Fruit fly (Drosophila melanogaster) whole organism, embryonic: ENCODE results near the gene CG3337.

ENCODE experiments used
- B-H2 ChIP-seq: fragments of 200-800 bp; sonication (Bioruptor generic); optimal IDR thresholded peaks from 2 replicates; lab custom pipeline; 2018; ENCODE audit warnings: missing biosample characterization, mild to moderate bottlenecking, missing genetic modification characterization
- CG1024 ChIP-seq: fragments of 200-800 bp; sonication (Bioruptor generic); IDR thresholded peaks from 2 replicates; pipeline ENCODE4 v1.3.6; 2022; ENCODE audit warnings: missing biosample characterization, missing genetic modification characterization
- CG12071 ChIP-seq: fragments of 200-800 bp; sonication (Bioruptor generic); optimal IDR thresholded peaks from 3 replicates; lab custom pipeline; 2018; ENCODE audit warnings: missing biosample characterization, mild to moderate bottlenecking, missing genetic modification characterization
- CG14667 ChIP-seq: fragments of 200-800 bp; sonication (Bioruptor generic); IDR thresholded peaks from 2 replicates; pipeline ENCODE4 v1.3.6; 2022; ENCODE audit warnings: missing biosample characterization, missing genetic modification characterization
- CG14710 ChIP-seq: fragments of 200-800 bp; sonication (Bioruptor generic); optimal IDR thresholded peaks from 3 replicates; lab custom pipeline; 2019; ENCODE audit warnings: missing biosample characterization, mild to moderate bottlenecking, missing genetic modification characterization, moderate library complexity
- CG14860 ChIP-seq: fragments of 200-800 bp; sonication (Bioruptor generic); IDR thresholded peaks from 3 replicates; pipeline ENCODE4 v1.3.6; 2022; ENCODE audit warnings: missing biosample characterization, missing genetic modification characterization; ENCODE audit not compliant: partially characterized antibody
- CG17328 ChIP-seq: fragments of 200-800 bp; sonication (Bioruptor generic); IDR thresholded peaks from 2 replicates; pipeline ENCODE4 v1.3.6; 2022; ENCODE audit warnings: missing biosample characterization, missing genetic modification characterization
- CG17829 ChIP-seq: fragments of 200-800 bp; optimal IDR thresholded peaks from 2 replicates; lab custom pipeline; 2019; ENCODE audit warnings: missing biosample characterization, mild to moderate bottlenecking, missing genetic modification characterization, moderate library complexity
- CG17912 ChIP-seq: fragments of 200-800 bp; sonication (Bioruptor generic); optimal IDR thresholded peaks from 2 replicates; lab custom pipeline; 2018; ENCODE audit warnings: missing biosample characterization, mild to moderate bottlenecking, missing genetic modification characterization
- CG18476 ChIP-seq: fragments of 200-800 bp; sonication (Bioruptor generic); optimal IDR thresholded peaks from 2 replicates; lab custom pipeline; 2016; ENCODE audit warnings: missing biosample characterization, mild to moderate bottlenecking, missing genetic modification characterization
- CG30020 ChIP-seq: fragments of 200-800 bp; optimal IDR thresholded peaks from 2 replicates; lab custom pipeline; 2019; ENCODE audit warnings: missing biosample characterization, mild to moderate bottlenecking, missing genetic modification characterization, moderate library complexity
- CG30431 ChIP-seq: fragments of 200-800 bp; sonication (Bioruptor generic); optimal IDR thresholded peaks from 2 replicates; lab custom pipeline; 2017; ENCODE audit warnings: missing biosample characterization, missing genetic modification characterization
- CG3281 ChIP-seq: fragments of 200-800 bp; sonication (Bioruptor generic); optimal IDR thresholded peaks from 3 replicates; lab custom pipeline; 2017; ENCODE audit warnings: missing biosample characterization, mild to moderate bottlenecking, missing genetic modification characterization
- CG4730 ChIP-seq: fragments of 200-800 bp; sonication (Bioruptor generic); IDR thresholded peaks from 2 replicates; pipeline ENCODE4 v1.3.6; 2022; ENCODE audit warnings: missing biosample characterization, missing genetic modification characterization
- CG4854 ChIP-seq: fragments of 200-800 bp; sonication (Bioruptor generic); optimal IDR thresholded peaks from 2 replicates; lab custom pipeline; 2016; ENCODE audit warnings: missing biosample characterization, missing genetic modification characterization, inconsistent platforms
- CG7839 ChIP-seq: fragments of 200-800 bp; sonication (Bioruptor generic); optimal IDR thresholded peaks from 3 replicates; lab custom pipeline; 2018; ENCODE audit warnings: missing biosample characterization, mild to moderate bottlenecking, missing genetic modification characterization, moderate library complexity
- CG7963 ChIP-seq: fragments of 200-800 bp; sonication (Bioruptor generic); IDR thresholded peaks from 3 replicates; pipeline ENCODE4 v1.3.6; 2022; ENCODE audit warnings: missing biosample characterization, missing genetic modification characterization; ENCODE audit not compliant: partially characterized antibody
- CHES-1-like ChIP-seq: fragments of 200-800 bp; sonication (Bioruptor generic); optimal IDR thresholded peaks from 2 replicates; lab custom pipeline; 2016; ENCODE audit warnings: missing biosample characterization, missing genetic modification characterization
- Camta ChIP-seq: fragments of 200-800 bp; sonication (Bioruptor generic); optimal IDR thresholded peaks from 2 replicates; lab custom pipeline; 2016; ENCODE audit warnings: missing biosample characterization, missing genetic modification characterization
- Dad ChIP-seq: fragments of 200-800 bp; sonication (Bioruptor generic); optimal IDR thresholded peaks from 3 replicates; lab custom pipeline; 2016; ENCODE audit warnings: missing biosample characterization, missing genetic modification characterization
- Dll ChIP-seq: fragments of 200-800 bp; sonication (Bioruptor generic); IDR thresholded peaks from 4 replicates; pipeline ENCODE4 v1.3.6; 2022; ENCODE audit warnings: missing biosample characterization, missing genetic modification characterization; ENCODE audit not compliant: partially characterized antibody
- Eip74EF ChIP-seq, 2 experiments: fragments of 200-800 bp in 1 of 2; fragments of >200 bp in 1 of 2; sonication (Bioruptor generic) in 1 of 2; optimal IDR thresholded peaks; 2 replicates each; lab custom pipeline; 2017 to 2019; ENCODE audit warnings: missing biosample characterization in 2 of 2, missing genetic modification characterization in 2 of 2, mild to moderate bottlenecking in 1 of 2, moderate library complexity in 1 of 2
- H2.0 ChIP-seq: fragments of 200-800 bp; sonication (Bioruptor generic); IDR thresholded peaks from 2 replicates; pipeline ENCODE4 v1.3.6; 2022; ENCODE audit warnings: missing biosample characterization, missing genetic modification characterization
- HLH4C ChIP-seq: fragments of 200-800 bp; sonication (Bioruptor generic); IDR thresholded peaks from 3 replicates; pipeline ENCODE4 v1.3.6; 2022; ENCODE audit warnings: missing biosample characterization, missing genetic modification characterization; ENCODE audit not compliant: partially characterized antibody
- HLH54F ChIP-seq: fragments of 200-800 bp; sonication (Bioruptor generic); optimal IDR thresholded peaks from 3 replicates; lab custom pipeline; 2016; ENCODE audit warnings: missing biosample characterization, missing genetic modification characterization
- Lhr ChIP-seq: fragments of 200-800 bp; sonication (Bioruptor generic); optimal IDR thresholded peaks from 3 replicates; lab custom pipeline; 2017; ENCODE audit warnings: mild to moderate bottlenecking, missing biosample characterization, missing genetic modification reagents, missing genetic modification characterization
- MBD-R2 ChIP-seq: fragments of 200-800 bp; sonication (Bioruptor generic); IDR thresholded peaks from 2 replicates; pipeline ENCODE4 v1.3.6; 2022; ENCODE audit warnings: missing biosample characterization, missing genetic modification characterization
- Mrtf ChIP-seq: fragments of 200-800 bp; sonication (Bioruptor generic); IDR thresholded peaks from 3 replicates; pipeline ENCODE4 v1.3.6; 2022; ENCODE audit warnings: missing biosample characterization, missing genetic modification characterization
- Myb ChIP-seq: fragments of 200-800 bp; sonication (Bioruptor generic); optimal IDR thresholded peaks from 2 replicates; lab custom pipeline; 2016; ENCODE audit warnings: missing biosample characterization, missing genetic modification characterization
- Ravus ChIP-seq: fragments of 200-800 bp; sonication (Bioruptor generic); IDR thresholded peaks from 2 replicates; pipeline ENCODE4 v1.3.6; 2022; ENCODE audit warnings: missing biosample characterization, missing genetic modification characterization
- Scr ChIP-seq: fragments of 200-800 bp; sonication (Bioruptor generic); IDR thresholded peaks from 2 replicates; pipeline ENCODE4 v1.3.6; 2022; ENCODE audit warnings: missing biosample characterization, missing genetic modification characterization; ENCODE audit not compliant: partially characterized antibody
- az2 ChIP-seq: fragments of 200-800 bp; sonication (Bioruptor generic); optimal IDR thresholded peaks from 3 replicates; lab custom pipeline; 2016; ENCODE audit warnings: missing biosample characterization, missing genetic modification characterization
- bbx ChIP-seq: fragments of 200-800 bp; sonication (Bioruptor generic); IDR thresholded peaks from 2 replicates; pipeline ENCODE4 v1.3.6; 2022; ENCODE audit warnings: missing biosample characterization, missing genetic modification characterization; ENCODE audit not compliant: partially characterized antibody
- cwo ChIP-seq: fragments of 200-800 bp; sonication (Bioruptor generic); optimal IDR thresholded peaks from 3 replicates; lab custom pipeline; 2017; ENCODE audit warnings: missing biosample characterization, missing genetic modification characterization, mild to moderate bottlenecking, moderate library complexity, missing genetic modification reagents
- h ChIP-seq: fragments of >200 bp; optimal IDR thresholded peaks from 2 replicates; lab custom pipeline; 2017
- hbn ChIP-seq: fragments of 200-800 bp; sonication (Bioruptor generic); IDR thresholded peaks from 2 replicates; pipeline ENCODE4 v1.3.6; 2022; ENCODE audit warnings: missing biosample characterization, missing genetic modification characterization; ENCODE audit not compliant: partially characterized antibody
- hkb ChIP-seq, 2 experiments: fragments of 200-800 bp in 1 of 2; fragments of >200 bp in 1 of 2; sonication (Bioruptor generic) in 1 of 2; IDR thresholded peaks in 1 of 2; optimal IDR thresholded peaks in 1 of 2; 2 replicates each; pipeline versions ENCODE4 v1.3.6 to Lab custom; 2017 to 2022; ENCODE audit warnings: missing biosample characterization in 1 of 2, missing genetic modification characterization in 1 of 2
- ind ChIP-seq: fragments of 200-800 bp; sonication (Bioruptor generic); optimal IDR thresholded peaks from 3 replicates; lab custom pipeline; 2016; ENCODE audit warnings: missing biosample characterization, missing genetic modification characterization
- kni ChIP-seq: fragments of 200-800 bp; sonication (Bioruptor generic); optimal IDR thresholded peaks from 3 replicates; lab custom pipeline; 2017; ENCODE audit warnings: mild to moderate bottlenecking, missing biosample characterization, missing genetic modification reagents, missing genetic modification characterization
- luna ChIP-seq: fragments of 200-800 bp; sonication (Bioruptor generic); optimal IDR thresholded peaks from 2 replicates; lab custom pipeline; 2016; ENCODE audit warnings: missing biosample characterization, missing genetic modification characterization
- mam ChIP-seq: fragments of 200-800 bp; sonication (Bioruptor generic); optimal IDR thresholded peaks from 3 replicates; lab custom pipeline; 2016; ENCODE audit warnings: missing biosample characterization, missing genetic modification characterization
- nmo ChIP-seq: fragments of 200-800 bp; sonication (Bioruptor generic); optimal IDR thresholded peaks from 2 replicates; lab custom pipeline; 2018; ENCODE audit warnings: missing biosample characterization, mild to moderate bottlenecking, missing genetic modification characterization, moderate library complexity
- odd ChIP-seq: fragments of 200-800 bp; sonication (Bioruptor generic); optimal IDR thresholded peaks from 2 replicates; lab custom pipeline; 2017; ENCODE audit warnings: missing biosample characterization, mild to moderate bottlenecking, missing genetic modification characterization
- seq ChIP-seq: fragments of 200-800 bp; sonication (Bioruptor generic); IDR thresholded peaks from 2 replicates; pipeline ENCODE4 v1.3.6; 2022; ENCODE audit warnings: missing biosample characterization, missing genetic modification characterization
- so ChIP-seq: fragments of 200-800 bp; sonication (Bioruptor generic); IDR thresholded peaks from 3 replicates; pipeline ENCODE4 v1.3.6; 2022; ENCODE audit warnings: missing biosample characterization, missing genetic modification characterization
- sob ChIP-seq: fragments of 200-800 bp; sonication (Bioruptor generic); IDR thresholded peaks from 2 replicates; pipeline ENCODE4 v1.3.6; 2022; ENCODE audit warnings: missing biosample characterization, missing genetic modification characterization
- tap ChIP-seq: fragments of 200-800 bp; optimal IDR thresholded peaks from 3 replicates; lab custom pipeline; 2019; ENCODE audit warnings: missing biosample characterization, mild to moderate bottlenecking, missing genetic modification characterization, moderate library complexity
- twi ChIP-seq: fragments of 200-800 bp; optimal IDR thresholded peaks from 2 replicates; lab custom pipeline; 2019; ENCODE audit warnings: missing biosample characterization, mild to moderate bottlenecking, missing genetic modification characterization, moderate library complexity
- vvl ChIP-seq: fragments of 200-800 bp; sonication (Bioruptor generic); IDR thresholded peaks from 2 replicates; pipeline ENCODE4 v1.3.6; 2022; ENCODE audit warnings: missing biosample characterization, missing genetic modification characterization
- zen ChIP-seq: fragments of 200-800 bp; sonication (Bioruptor generic); optimal IDR thresholded peaks from 3 replicates; lab custom pipeline; 2018; ENCODE audit warnings: missing biosample characterization, mild to moderate bottlenecking, missing genetic modification characterization, moderate library complexity

The CG3337 gene

DNA sequence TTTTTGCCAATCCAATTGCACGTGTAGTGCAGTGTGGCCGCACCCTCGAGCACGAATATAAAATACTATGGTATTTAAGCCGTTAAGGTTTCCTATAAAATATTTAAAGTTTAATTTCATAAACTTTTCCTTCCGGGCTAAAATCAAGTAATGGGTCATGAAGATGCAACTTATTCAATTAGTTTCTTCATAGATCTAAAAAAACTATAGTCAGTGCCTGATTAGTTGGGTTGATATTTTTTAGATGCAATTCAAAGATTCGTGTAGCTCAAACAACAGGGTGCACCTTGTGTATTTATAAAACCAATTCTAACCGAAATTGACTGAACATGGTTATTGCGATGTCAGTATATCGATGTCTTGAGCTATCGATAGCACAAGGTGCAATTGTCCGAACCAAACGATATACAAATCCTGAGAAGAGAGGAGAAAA lies 4.6 kb downstream of the CG3337 start, which contains the start of the genes Smyd5 and Oga (continued):
- TF ChIP-seq CG4854 (GFP tag; lab: Kevin White, UChicago) (peak; percentile 23), Scr (GFP tag; lab: Robert Waterston, UW) (peak; percentile 93), so (GFP tag; lab: Robert Waterston, UW) (no peak), HLH4C (GFP tag; lab: Robert Waterston, UW) (peak; percentile 94), nmo (GFP tag; lab: Kevin White, UChicago) (peak; percentile 72), h (no peak), zen (tag; lab: Kevin White, UChicago) (peak; percentile 24), Myb (peak; percentile 94), B-H2 (GFP tag; lab: Kevin White, UChicago) (peak; percentile 62), sob (GFP tag; lab: Robert Waterston, UW) (peak; percentile 50; the same call in 1 of the 2 replicates), CG14860 (GFP tag; lab: Robert Waterston, UW) (peak; percentile 90), Mrtf (no peak), CG7839 (peak; percentile 30), luna (GFP tag; lab: Kevin White, UChicago) (peak; percentile 46), Dll (GFP tag; lab: Robert Waterston, UW) (peak; percentile 91), CG14710 (tag; lab: Kevin White, UChicago) (peak; percentile 81), odd (GFP tag; lab: Kevin White, UChicago) (no peak), mam (GFP tag; lab: Kevin White, UChicago) (peak; percentile 58), kni (GFP tag; lab: Kevin White, UChicago) (no peak), CG1024 (GFP tag; lab: Robert Waterston, UW) (peak; percentile 4; the same call in 1 of the 2 replicates), CG18476 (GFP tag; lab: Kevin White, UChicago) (peak; percentile 3), H2.0 (0 out of 2 replicates have a peak, but pooled peaks have one; percentile 40), twi (tag; lab: Kevin White, UChicago) (peak; percentile 30), Dad (peak; percentile 29), MBD-R2 (GFP tag; lab: Robert Waterston, UW) (peak; percentile 68), HLH54F (GFP tag; lab: Kevin White, UChicago) (peak; percentile 47), CG7963 (GFP tag; lab: Robert Waterston, UW) (peak; percentile 93), seq (GFP tag; lab: Robert Waterston, UW) (no peak), CHES-1-like (GFP tag; lab: Kevin White, UChicago) (peak; percentile 55), CG30431 (GFP tag; lab: Kevin White, UChicago) (no peak), ind (GFP tag; lab: Kevin White, UChicago) (peak; percentile 29), Lhr (GFP tag; lab: Kevin White, UChicago) (peak; percentile 45), CG17829 (peak; percentile 47), Eip74EF (GFP tag; optimal IDR thresholded peaks at IDR 0.05; lab: Kevin White, UChicago) (no peak), tap (tag; lab: Kevin White, UChicago) (no peak), CG14667 (GFP tag; lab: Robert Waterston, UW) (no peak), vvl (GFP tag; lab: Robert Waterston, UW) (peak; percentile 37; the same call in 1 of the 2 replicates), Ravus (GFP tag; lab: Robert Waterston, UW) (no peak), CG17328 (peak; percentile 24; the same call in 1 of the 2 replicates), Camta (GFP tag; lab: Kevin White, UChicago) (peak; percentile 17), CG12071 (GFP tag; lab: Kevin White, UChicago) (no peak), cwo (GFP tag; lab: Kevin White, UChicago) (no peak), hkb (optimal IDR thresholded peaks at IDR 0.05; lab: Kevin White, UChicago) (no peak), hkb (GFP tag; IDR thresholded peaks at IDR 0.05; lab: Robert Waterston, UW) (no peak), az2 (GFP tag; lab: Kevin White, UChicago) (peak; percentile 13), CG30020 (tag; lab: Kevin White, UChicago) (peak; percentile 88), bbx (GFP tag; lab: Robert Waterston, UW) (peak; percentile 96), CG3281 (GFP tag; lab: Kevin White, UChicago) (peak; percentile 1), CG4730 (GFP tag; lab: Robert Waterston, UW) (no peak), CG17912 (GFP tag; lab: Kevin White, UChicago) (peak; percentile 37), hbn (GFP tag; lab: Robert Waterston, UW) (peak; percentile 89)
